Worm (Caenorhabditis elegans) whole organism, young adult: ENCODE data around the gene B0228.8.

Experiments
- B0336.3 ChIP-seq: fragments of 200-800 bp; sonication (Bioruptor generic); IDR thresholded peaks from 2 replicates; pipeline ENCODE4 v1.3.6; 2022; ENCODE audit warnings: missing genetic modification characterization, missing compliant biosample characterization
- C06A6.2 ChIP-seq: fragments of 200-800 bp; sonication (Bioruptor generic); conservative IDR thresholded peaks from 2 replicates; pipeline ENCODE4 v1.3.6; 2022; ENCODE audit warnings: missing genetic modification characterization, missing compliant biosample characterization
- C17E4.6 ChIP-seq: fragments of 200-800 bp; sonication (Bioruptor generic); IDR thresholded peaks from 2 replicates; pipeline ENCODE4 v1.3.6; 2022; ENCODE audit warnings: missing genetic modification reagents, missing genetic modification characterization, missing compliant biosample characterization
- F10E7.11 ChIP-seq: sonication (generic microtip); optimal IDR thresholded peaks from 2 replicates; lab custom pipeline; 2017; ENCODE audit warnings: mild to moderate bottlenecking, missing genetic modification characterization, moderate library complexity, missing compliant biosample characterization
- F23B12.7 ChIP-seq: sonication (generic microtip); optimal IDR thresholded peaks from 2 replicates; lab custom pipeline; 2017; ENCODE audit warnings: missing genetic modification characterization, mild to moderate bottlenecking, missing compliant biosample characterization, antibody characterized with exemption, moderate library complexity; ENCODE audit not compliant: insufficient read depth
- F49E8.2 ChIP-seq: sonication (generic microtip); optimal IDR thresholded peaks from 3 replicates; lab custom pipeline; 2017; ENCODE audit warnings: missing genetic modification characterization, mild to moderate bottlenecking, missing compliant biosample characterization, antibody characterized with exemption, moderate library complexity; ENCODE audit not compliant: insufficient read depth
- F57A8.1 ChIP-seq: fragments of 200-800 bp; sonication (Bioruptor generic); optimal IDR thresholded peaks from 2 replicates; lab custom pipeline; 2018; ENCODE audit warnings: mild to moderate bottlenecking, missing genetic modification characterization, moderate library complexity, missing compliant biosample characterization
- K11D2.4 ChIP-seq: fragments of 200-800 bp; sonication (Bioruptor generic); IDR thresholded peaks from 2 replicates; pipeline ENCODE4 v1.3.6; 2022; ENCODE audit warnings: missing genetic modification reagents, missing genetic modification characterization, missing compliant biosample characterization
- T07F8.4 ChIP-seq: sonication (generic microtip); optimal IDR thresholded peaks from 2 replicates; lab custom pipeline; 2016; ENCODE audit warnings: mild to moderate bottlenecking, missing genetic modification characterization, moderate library complexity, missing compliant biosample characterization
- Y53F4B.3 ChIP-seq: fragments of 200-800 bp; sonication (Bioruptor generic); IDR thresholded peaks from 2 replicates; pipeline ENCODE4 v1.3.6; 2022; ENCODE audit warnings: missing genetic modification reagents, missing genetic modification characterization, missing compliant biosample characterization
- Y53G8AR.9 ChIP-seq: fragments of 200-800 bp; sonication (Bioruptor generic); conservative IDR thresholded peaks from 2 replicates; pipeline ENCODE4 v1.3.6; 2022; ENCODE audit warnings: missing genetic modification reagents, missing genetic modification characterization, missing compliant biosample characterization
- Y56A3A.18 ChIP-seq: fragments of 200-800 bp; sonication (Bioruptor generic); IDR thresholded peaks from 2 replicates; pipeline ENCODE4 v1.3.6; 2022; ENCODE audit warnings: missing genetic modification reagents, missing genetic modification characterization, missing compliant biosample characterization
- Y67H2A.10 ChIP-seq: fragments of 200-800 bp; sonication (Bioruptor generic); conservative IDR thresholded peaks from 2 replicates; pipeline ENCODE4 v1.3.6; 2022; ENCODE audit warnings: missing genetic modification reagents, missing genetic modification characterization, missing compliant biosample characterization
- Y95B8A.8 ChIP-seq: fragments of 200-800 bp; sonication (Bioruptor generic); IDR thresholded peaks from 2 replicates; pipeline ENCODE4 v1.3.6; 2022; ENCODE audit warnings: missing genetic modification reagents, missing genetic modification characterization, missing compliant biosample characterization
- akir-1 ChIP-seq: fragments of 200-800 bp; sonication (Bioruptor generic); optimal IDR thresholded peaks from 2 replicates; lab custom pipeline; 2018; ENCODE audit warnings: mild to moderate bottlenecking, missing genetic modification characterization, moderate library complexity, missing compliant biosample characterization
- aptf-3 ChIP-seq: fragments of 200-800 bp; sonication (Bioruptor generic); IDR thresholded peaks from 2 replicates; pipeline ENCODE4 v1.3.6; 2022; ENCODE audit warnings: missing genetic modification characterization, missing compliant biosample characterization
- attf-3 ChIP-seq: fragments of 200-800 bp; sonication (Bioruptor generic); conservative IDR thresholded peaks from 2 replicates; pipeline ENCODE4 v1.3.6; 2022; ENCODE audit warnings: missing genetic modification reagents, missing genetic modification characterization, missing compliant biosample characterization
- attf-5 ChIP-seq: fragments of 200-800 bp; sonication (Bioruptor generic); optimal IDR thresholded peaks from 2 replicates; lab custom pipeline; 2018; ENCODE audit warnings: mild to moderate bottlenecking, missing genetic modification characterization, missing compliant biosample characterization
- attf-6 ChIP-seq: fragments of 200-800 bp; sonication (Bioruptor generic); IDR thresholded peaks from 2 replicates; pipeline ENCODE4 v1.3.6; 2022; ENCODE audit warnings: missing genetic modification reagents, missing genetic modification characterization, missing compliant biosample characterization
- bed-2 ChIP-seq: fragments of 200-800 bp; sonication (Bioruptor generic); IDR thresholded peaks from 2 replicates; pipeline ENCODE4 v1.3.6; 2022; ENCODE audit warnings: missing genetic modification reagents, missing genetic modification characterization, missing compliant biosample characterization
- ccch-3 ChIP-seq: fragments of 200-800 bp; sonication (Bioruptor generic); optimal IDR thresholded peaks from 2 replicates; lab custom pipeline; 2018; ENCODE audit warnings: mild to moderate bottlenecking, missing genetic modification characterization, missing compliant biosample characterization
- ceh-79 ChIP-seq: sonication (generic microtip); optimal IDR thresholded peaks from 2 replicates; lab custom pipeline; 2017; ENCODE audit warnings: mild to moderate bottlenecking, missing genetic modification characterization, missing compliant biosample characterization
- dpff-1 ChIP-seq: sonication (generic microtip); optimal IDR thresholded peaks from 2 replicates; lab custom pipeline; 2017; ENCODE audit warnings: mild to moderate bottlenecking, missing genetic modification characterization, missing compliant biosample characterization
- dpl-1 ChIP-seq: fragments of 150-350 bp; optimal IDR thresholded peaks from 2 replicates; lab custom pipeline; 2014; ENCODE audit warnings: missing biosample characterization, missing genetic modification reagents, missing genetic modification characterization
- egrh-3 ChIP-seq: fragments of 200-800 bp; sonication (Bioruptor generic); IDR thresholded peaks from 2 replicates; pipeline ENCODE4 v1.3.6; 2022; ENCODE audit warnings: missing genetic modification reagents, missing genetic modification characterization, missing compliant biosample characterization
- hlh-26 ChIP-seq: fragments of 200-800 bp; sonication (Bioruptor generic); conservative IDR thresholded peaks from 2 replicates; pipeline ENCODE4 v1.3.6; 2022; ENCODE audit warnings: missing genetic modification reagents, missing genetic modification characterization, missing compliant biosample characterization
- hmg-1.2 ChIP-seq: fragments of 200-800 bp; sonication (Bioruptor generic); IDR thresholded peaks from 2 replicates; pipeline ENCODE4 v1.3.6; 2022; ENCODE audit warnings: missing genetic modification reagents, missing genetic modification characterization, missing compliant biosample characterization
- lag-1 ChIP-seq: fragments of 200-800 bp; sonication (Bioruptor generic); IDR thresholded peaks from 2 replicates; pipeline ENCODE4 v1.3.6; 2022; ENCODE audit warnings: missing genetic modification reagents, missing genetic modification characterization, missing compliant biosample characterization
- let-526 ChIP-seq: fragments of 200-800 bp; sonication (Bioruptor generic); IDR thresholded peaks from 2 replicates; pipeline ENCODE4 v1.3.6; 2022; ENCODE audit warnings: missing genetic modification reagents, missing genetic modification characterization, missing compliant biosample characterization
- lin-35 ChIP-seq, 3 experiments: fragments of 150-350 bp in 2 of 3; sonication (generic microtip) in 1 of 3; optimal IDR thresholded peaks; 2 replicates each; lab custom pipeline; 2014 to 2018; ENCODE audit warnings: missing biosample characterization in 3 of 3, missing genetic modification characterization in 3 of 3, missing genetic modification reagents in 3 of 3
- lin-40 ChIP-seq: sonication (generic microtip); optimal IDR thresholded peaks from 2 replicates; lab custom pipeline; 2016; ENCODE audit warnings: missing genetic modification characterization, mild to moderate bottlenecking, missing compliant biosample characterization, missing genotype, missing genetic modification reagents
- lin-54 ChIP-seq: fragments of 200-800 bp; sonication (Bioruptor generic); optimal IDR thresholded peaks from 2 replicates; lab custom pipeline; 2018; ENCODE audit warnings: mild to moderate bottlenecking, missing genetic modification characterization, missing compliant biosample characterization
- lir-1 ChIP-seq: fragments of 200-800 bp; sonication (Bioruptor generic); conservative IDR thresholded peaks from 2 replicates; pipeline ENCODE4 v1.3.6; 2022; ENCODE audit warnings: missing genetic modification reagents, missing genetic modification characterization, missing compliant biosample characterization
- lsl-1 ChIP-seq: fragments of 200-800 bp; sonication (Bioruptor generic); optimal IDR thresholded peaks from 2 replicates; lab custom pipeline; 2018; ENCODE audit warnings: mild to moderate bottlenecking, missing genetic modification characterization, moderate library complexity, missing compliant biosample characterization
- lsy-27 ChIP-seq: sonication (generic microtip); optimal IDR thresholded peaks from 2 replicates; lab custom pipeline; 2017; ENCODE audit warnings: missing genetic modification characterization, mild to moderate bottlenecking, missing compliant biosample characterization, antibody characterized with exemption, missing genotype, borderline replicate concordance; ENCODE audit not compliant: insufficient read depth
- madf-8 ChIP-seq: fragments of 200-800 bp; sonication (Bioruptor generic); conservative IDR thresholded peaks from 2 replicates; pipeline ENCODE4 v1.3.6; 2022; ENCODE audit warnings: missing genetic modification reagents, missing genetic modification characterization, missing compliant biosample characterization
- nfya-1 ChIP-seq: sonication (generic microtip); optimal IDR thresholded peaks from 2 replicates; lab custom pipeline; 2017; ENCODE audit warnings: antibody characterized with exemption, missing compliant biosample characterization, missing genetic modification characterization, borderline replicate concordance; ENCODE audit not compliant: insufficient read depth
- nhr-120 ChIP-seq: fragments of 200-800 bp; sonication (Bioruptor generic); IDR thresholded peaks from 2 replicates; pipeline ENCODE4 v1.3.6; 2022; ENCODE audit warnings: missing genetic modification characterization, missing compliant biosample characterization
- nhr-90 ChIP-seq: sonication (generic microtip); optimal IDR thresholded peaks from 2 replicates; lab custom pipeline; 2016; ENCODE audit warnings: missing genotype, mild to moderate bottlenecking, missing genetic modification characterization, missing compliant biosample characterization
- pha-4 ChIP-seq: fragments of 150-350 bp; sonication (generic microtip); optimal IDR thresholded peaks from 2 replicates; lab custom pipeline; 2014; ENCODE audit warnings: missing biosample characterization, missing genetic modification reagents, missing genetic modification characterization
- rcor-1 ChIP-seq: fragments of 200-800 bp; sonication (Bioruptor generic); IDR thresholded peaks from 2 replicates; pipeline ENCODE4 v1.3.6; 2022; ENCODE audit warnings: missing genetic modification reagents, missing genetic modification characterization, missing compliant biosample characterization
- repo-1 ChIP-seq: sonication (generic microtip); optimal IDR thresholded peaks from 2 replicates; lab custom pipeline; 2017; ENCODE audit warnings: mild to moderate bottlenecking, missing genetic modification characterization, missing compliant biosample characterization
- sdz-38 ChIP-seq: sonication (generic microtip); optimal IDR thresholded peaks from 2 replicates; lab custom pipeline; 2016; ENCODE audit warnings: missing genotype, missing genetic modification characterization, missing compliant biosample characterization
- snpc-1.3 ChIP-seq: sonication (generic microtip); optimal IDR thresholded peaks from 2 replicates; lab custom pipeline; 2017; ENCODE audit warnings: missing genetic modification characterization, mild to moderate bottlenecking, missing compliant biosample characterization, antibody characterized with exemption, moderate library complexity, missing genotype, missing genetic modification reagents; ENCODE audit not compliant: insufficient read depth
- zfh-2 ChIP-seq: fragments of 200-800 bp; sonication (Bioruptor generic); conservative IDR thresholded peaks from 2 replicates; pipeline ENCODE4 v1.3.6; 2022; ENCODE audit warnings: missing genetic modification reagents, missing genetic modification characterization, missing compliant biosample characterization
- ztf-18 ChIP-seq: sonication (generic microtip); optimal IDR thresholded peaks from 2 replicates; lab custom pipeline; 2016; ENCODE audit warnings: missing genotype, mild to moderate bottlenecking, missing genetic modification characterization, missing compliant biosample characterization
- ztf-25 ChIP-seq: fragments of 200-800 bp; sonication (Bioruptor generic); IDR thresholded peaks from 2 replicates; pipeline ENCODE4 v1.3.6; 2022; ENCODE audit warnings: missing genetic modification reagents, missing genetic modification characterization, missing compliant biosample characterization

The B0228.8 gene

DNA sequence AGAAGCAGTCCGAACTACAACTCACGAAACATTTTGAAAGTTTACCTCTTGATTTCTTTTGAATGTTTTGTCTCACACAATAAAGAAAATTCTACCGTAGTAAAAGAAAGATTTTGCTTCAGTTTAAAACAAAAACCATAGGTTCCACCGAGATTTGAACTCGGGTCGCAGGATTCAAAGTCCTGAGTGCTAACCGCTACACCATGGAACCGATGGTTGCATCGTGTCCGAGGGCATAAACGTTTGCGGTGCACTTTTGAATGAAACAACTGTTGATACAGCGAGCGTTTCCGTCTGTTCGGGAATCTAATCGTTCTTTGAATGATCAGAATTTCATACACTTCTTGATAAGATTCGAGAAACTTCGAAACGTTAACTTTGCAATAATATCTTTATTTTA is 4.5 kb downstream of the B0228.8 start (continued):
- peak in 1 of 3 experiments; percentile 10 for TF ChIP-seq lin-35 (GFP tag; optimal IDR thresholded peaks at IDR 0.05; lab: Kevin White, UChicago)
- TF ChIP-seq F57A8.1 (GFP tag; lab: Kevin White, UChicago): no peak
- TF ChIP-seq hmg-1.2 (GFP tag; lab: Robert Waterston, UW): peak; percentile 65
- no peak; the same call in 1 of the 2 replicates for TF ChIP-seq K11D2.4 (GFP tag; lab: Robert Waterston, UW)
- no peak for TF ChIP-seq nhr-120 (GFP tag; lab: Robert Waterston, UW)
- no peak for TF ChIP-seq attf-3 (GFP tag; lab: Robert Waterston, UW)
- TF ChIP-seq T07F8.4 (tag; lab: Kevin White, UChicago): no peak
- no peak for TF ChIP-seq Y67H2A.10 (GFP tag; lab: Robert Waterston, UW)
- no peak for TF ChIP-seq zfh-2 (GFP tag; lab: Robert Waterston, UW)
- no peak for TF ChIP-seq dpff-1 (tag; lab: Kevin White, UChicago)
- peak; percentile 57 for TF ChIP-seq madf-8 (GFP tag; lab: Robert Waterston, UW)
- TF ChIP-seq lin-54: peak; percentile 55
- no peak for TF ChIP-seq nfya-1 (tag; lab: Kevin White, UChicago)
- 0 out of 2 replicates have a peak, but pooled peaks have one; percentile 10 for TF ChIP-seq Y95B8A.8
- 0 out of 2 replicates have a peak, but pooled peaks have one; percentile 48 for TF ChIP-seq C17E4.6 (GFP tag; lab: Robert Waterston, UW)
- TF ChIP-seq attf-6: no peak
- no peak for TF ChIP-seq ccch-3
- TF ChIP-seq repo-1 (tag; lab: Kevin White, UChicago): peak; percentile 81
- peak; percentile 32; the same call in 1 of the 2 replicates for TF ChIP-seq rcor-1 (GFP tag; lab: Robert Waterston, UW)
- no peak for TF ChIP-seq lag-1 (GFP tag; lab: Robert Waterston, UW)
- no peak for TF ChIP-seq lsy-27
- TF ChIP-seq B0336.3 (GFP tag; lab: Robert Waterston, UW): peak; percentile 23; the same call in 1 of the 2 replicates
- peak; percentile 59 for TF ChIP-seq ztf-18
- TF ChIP-seq ztf-25 (GFP tag; lab: Robert Waterston, UW): no peak
- TF ChIP-seq lir-1 (GFP tag; lab: Robert Waterston, UW): no peak
- TF ChIP-seq F10E7.11 (tag; lab: Kevin White, UChicago): no peak
- no peak for TF ChIP-seq bed-2 (GFP tag; lab: Robert Waterston, UW)
- peak; percentile 54 for TF ChIP-seq ceh-79 (tag; lab: Kevin White, UChicago)
- TF ChIP-seq dpl-1 (GFP tag; lab: Kevin White, UChicago): no peak
- TF ChIP-seq F49E8.2 (tag; lab: Kevin White, UChicago): no peak
- TF ChIP-seq let-526 (GFP tag; lab: Robert Waterston, UW): 0 out of 2 replicates have a peak, but pooled peaks have one; percentile 46
- peak; percentile 61 for TF ChIP-seq attf-5 (GFP tag; lab: Kevin White, UChicago)
- TF ChIP-seq aptf-3: 0 out of 2 replicates have a peak, but pooled peaks have one; percentile 42
- no peak for TF ChIP-seq C06A6.2
- no peak for TF ChIP-seq sdz-38 (tag; lab: Kevin White, UChicago)
- 0 out of 2 replicates have a peak, but pooled peaks have one; percentile 31 for TF ChIP-seq Y56A3A.18 (GFP tag; lab: Robert Waterston, UW)
- peak; percentile 60 for TF ChIP-seq lin-40 (tag; lab: Kevin White, UChicago)
- TF ChIP-seq egrh-3 (GFP tag; lab: Robert Waterston, UW): no peak
- 0 out of 2 replicates have a peak, but pooled peaks have one; percentile 16 for TF ChIP-seq Y53F4B.3
- no peak for TF ChIP-seq pha-4 (tag; lab: Kevin White, UChicago)
- TF ChIP-seq lsl-1: peak; percentile 42
- TF ChIP-seq Y53G8AR.9: peak; percentile 63; the same call in 1 of the 2 replicates
- no peak for TF ChIP-seq akir-1
- TF ChIP-seq snpc-1.3 (tag; lab: Kevin White, UChicago): no peak
- no peak for TF ChIP-seq hlh-26 (GFP tag; lab: Robert Waterston, UW)
- TF ChIP-seq nhr-90 (tag; lab: Kevin White, UChicago): peak; percentile 68
- no peak for TF ChIP-seq F23B12.7 (tag; lab: Kevin White, UChicago)
